Worm (Caenorhabditis elegans) whole organism, L3 larva: ENCODE results near the gene W09C2.7.

Experiments
- ceh-28 ChIP-seq: fragments of 150-350 bp; optimal IDR thresholded peaks from 2 replicates; lab custom pipeline; 2014; ENCODE audit warnings: missing biosample characterization, missing genetic modification reagents, missing genetic modification characterization
- elt-3 ChIP-seq, 3 experiments: fragments of 150-350 bp in 1 of 3; sonication (generic microtip) in 2 of 3; optimal IDR thresholded peaks; 2 replicates in 2 of 3; 4 replicates in 1 of 3; lab custom pipeline; 2014 to 2017; ENCODE audit warnings: missing biosample characterization in 3 of 3, missing genetic modification characterization in 3 of 3
- fkh-10 ChIP-seq: sonication (generic microtip); optimal IDR thresholded peaks from 2 replicates; lab custom pipeline; 2017; ENCODE audit warnings: missing biosample characterization, missing genetic modification reagents, missing genetic modification characterization
- nhr-12 ChIP-seq: fragments of 150-350 bp; optimal IDR thresholded peaks from 2 replicates; lab custom pipeline; 2014; ENCODE audit warnings: missing biosample characterization, missing genetic modification characterization
- nhr-237 ChIP-seq: fragments of 150-350 bp; optimal IDR thresholded peaks from 2 replicates; lab custom pipeline; 2014; ENCODE audit warnings: missing biosample characterization, missing genetic modification characterization
- pqm-1 ChIP-seq: fragments of 150-350 bp; optimal IDR thresholded peaks from 2 replicates; lab custom pipeline; 2017; ENCODE audit warnings: missing biosample characterization, missing genetic modification characterization, inconsistent platforms
- ztf-11 ChIP-seq: fragments of 150-350 bp; optimal IDR thresholded peaks from 2 replicates; lab custom pipeline; 2014; ENCODE audit warnings: missing biosample characterization, missing genetic modification characterization
- ztf-4 ChIP-seq: fragments of 150-350 bp; optimal IDR thresholded peaks from 2 replicates; lab custom pipeline; 2014; ENCODE audit warnings: missing biosample characterization, missing genetic modification characterization

DNA sequence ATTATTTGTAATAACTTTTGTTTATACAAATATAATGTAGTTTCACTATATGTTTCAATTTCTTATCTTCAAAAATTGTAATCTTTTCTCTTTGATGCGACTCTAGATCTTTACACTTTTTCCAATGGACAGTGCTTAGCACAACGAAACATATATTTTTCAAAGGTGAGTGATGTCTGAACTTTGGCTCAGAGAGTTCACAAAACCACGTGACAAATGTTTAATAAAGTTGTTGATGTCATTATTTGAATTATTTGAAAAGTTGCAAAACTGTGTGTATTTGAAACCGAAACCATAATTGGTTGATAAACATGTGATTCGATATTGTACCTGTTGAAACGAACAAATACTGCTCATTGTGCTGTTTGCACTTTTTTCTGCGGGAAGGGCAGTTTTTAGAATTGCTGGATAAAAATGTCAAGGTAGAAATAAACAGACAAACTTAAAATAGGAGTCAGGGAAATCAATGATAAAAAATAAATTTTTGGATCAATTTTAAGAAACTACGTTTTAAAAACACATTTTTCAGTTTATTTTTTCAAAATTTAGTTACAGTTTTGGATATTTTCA, 46.0 kb upstream of the W09C2.7 start:
- TF ChIP-seq pqm-1 (peak; percentile 82), ztf-4 (tag; lab: Kevin White, UChicago) (no peak), ceh-28 (tag; lab: Kevin White, UChicago) (no peak), nhr-237 (tag; lab: Kevin White, UChicago) (no peak), fkh-10 (no peak), ztf-11 (tag; lab: Kevin White, UChicago) (no peak), nhr-12 (no peak), elt-3 (tag; optimal IDR thresholded peaks at IDR 0.05; lab: Kevin White, UChicago) (no peak)
